Worm (Caenorhabditis elegans) whole organism, L4 larva: ENCODE measurements around the gene C08F11.12.

Experiments
- Y75B8A.6 ChIP-seq: fragments of 200-800 bp; sonication (Bioruptor generic); IDR thresholded peaks from 2 replicates; pipeline ENCODE4 v1.3.6; 2022; ENCODE audit warnings: missing genetic modification reagents, missing genetic modification characterization, missing compliant biosample characterization
- ZK337.2 ChIP-seq: fragments of 200-800 bp; sonication (Bioruptor generic); IDR thresholded peaks from 2 replicates; pipeline ENCODE4 v1.3.6; 2022; ENCODE audit warnings: missing genetic modification reagents, missing genetic modification characterization, missing compliant biosample characterization
- aly-2 ChIP-seq: sonication (generic microtip); optimal IDR thresholded peaks from 2 replicates; lab custom pipeline; 2018; ENCODE audit warnings: missing biosample characterization, missing genetic modification characterization
- attf-4 ChIP-seq: sonication (generic microtip); optimal IDR thresholded peaks from 3 replicates; lab custom pipeline; 2017; ENCODE audit warnings: missing biosample characterization, missing genetic modification characterization
- ceh-28 ChIP-seq: fragments of 150-350 bp; optimal IDR thresholded peaks from 2 replicates; lab custom pipeline; 2014; ENCODE audit warnings: missing biosample characterization, missing genetic modification reagents, missing genetic modification characterization
- duxl-1 ChIP-seq: sonication (generic microtip); optimal IDR thresholded peaks from 2 replicates; lab custom pipeline; 2016; ENCODE audit warnings: mild to moderate bottlenecking, missing genetic modification characterization, moderate library complexity, missing compliant biosample characterization; ENCODE audit not compliant: poor library complexity
- lim-7 ChIP-seq: fragments of 200-800 bp; sonication (Bioruptor generic); IDR thresholded peaks from 2 replicates; pipeline ENCODE4 v1.3.6; 2022; ENCODE audit warnings: missing genetic modification characterization, missing compliant biosample characterization
- lin-38 ChIP-seq: fragments of 200-800 bp; sonication (Bioruptor generic); IDR thresholded peaks from 2 replicates; pipeline ENCODE4 v1.3.6; 2022; ENCODE audit warnings: missing genetic modification reagents, missing genetic modification characterization, missing compliant biosample characterization
- nhr-11 ChIP-seq: fragments of 150-350 bp; optimal IDR thresholded peaks from 2 replicates; lab custom pipeline; 2014; ENCODE audit warnings: missing biosample characterization, missing genetic modification characterization
- nhr-237 ChIP-seq: sonication (generic microtip); optimal IDR thresholded peaks from 2 replicates; lab custom pipeline; 2017; ENCODE audit warnings: missing biosample characterization, missing genetic modification characterization
- pha-4 ChIP-seq, 2 experiments: fragments of 150-350 bp in 1 of 2; fragments of 200-800 bp in 1 of 2; sonication (Bioruptor generic) in 1 of 2; IDR thresholded peaks in 1 of 2; optimal IDR thresholded peaks in 1 of 2; 2 replicates each; pipeline versions ENCODE4 v1.3.6 to Lab custom; 2014 to 2022; ENCODE audit warnings: missing genetic modification characterization in 2 of 2, missing genetic modification reagents in 2 of 2, missing biosample characterization in 1 of 2, missing compliant biosample characterization in 1 of 2
- snpc-4 ChIP-seq: fragments of 150-350 bp; optimal IDR thresholded peaks from 2 replicates; lab custom pipeline; 2014; ENCODE audit warnings: missing biosample characterization, missing genetic modification characterization
- spr-3 ChIP-seq: fragments of 200-800 bp; sonication (Bioruptor generic); optimal IDR thresholded peaks from 2 replicates; lab custom pipeline; 2018; ENCODE audit warnings: mild to moderate bottlenecking, missing genetic modification characterization, missing compliant biosample characterization
- zag-1 ChIP-seq: fragments of 150-350 bp; optimal IDR thresholded peaks from 2 replicates; lab custom pipeline; 2014; ENCODE audit warnings: missing biosample characterization, missing genetic modification characterization

DNA sequence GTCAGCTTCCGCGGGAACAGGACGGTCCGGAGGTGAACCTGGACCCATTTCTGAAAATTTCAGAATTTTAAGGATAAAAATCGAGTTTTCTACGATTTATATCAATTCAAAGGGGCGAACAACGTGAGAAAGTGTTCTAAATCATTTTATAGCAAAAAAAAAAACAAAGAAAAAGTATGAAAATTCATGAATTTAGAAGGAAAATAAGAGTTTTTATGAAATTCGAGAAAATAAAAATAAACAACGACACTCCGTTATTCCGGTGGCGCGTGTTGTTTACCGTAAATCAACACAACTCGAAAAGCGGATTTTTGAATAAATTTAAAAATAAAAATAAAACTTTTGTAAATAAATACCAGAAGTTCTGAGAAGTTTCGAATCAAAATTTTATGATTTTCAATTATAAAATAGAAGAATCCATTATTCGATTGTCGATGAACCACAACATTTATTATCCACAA lies 35.7 kb upstream of the C08F11.12 start, which contains the start of gene nyn-1:
- no peak for TF ChIP-seq pha-4 (GFP tag; IDR thresholded peaks at IDR 0.05; lab: Robert Waterston, UW)
- no peak for TF ChIP-seq pha-4 (tag; optimal IDR thresholded peaks at IDR 0.05; lab: Kevin White, UChicago)
- TF ChIP-seq ceh-28 (tag; lab: Kevin White, UChicago): no peak
- no peak for TF ChIP-seq snpc-4 (tag; lab: Kevin White, UChicago)
- no peak for TF ChIP-seq attf-4 (tag; lab: Kevin White, UChicago)
- no peak for TF ChIP-seq Y75B8A.6 (GFP tag; lab: Robert Waterston, UW)
- no peak for TF ChIP-seq aly-2 (tag; lab: Kevin White, UChicago)
- no peak for TF ChIP-seq spr-3
- TF ChIP-seq lin-38: no peak
- TF ChIP-seq zag-1 (tag; lab: Kevin White, UChicago): no peak
- TF ChIP-seq lim-7 (GFP tag; lab: Robert Waterston, UW): no peak
- no peak for TF ChIP-seq duxl-1 (tag; lab: Kevin White, UChicago)
- no peak for TF ChIP-seq nhr-237 (tag; lab: Kevin White, UChicago)
- no peak for TF ChIP-seq nhr-11
- TF ChIP-seq ZK337.2 (GFP tag; lab: Robert Waterston, UW): no peak
